Worm (Caenorhabditis elegans) whole organism, young adult: Measurements from ENCODE around the gene C06A12.3.

Experiments
- F52B5.7 ChIP-seq: sonication (generic microtip); optimal IDR thresholded peaks from 2 replicates; lab custom pipeline; 2016; ENCODE audit warnings: mild to moderate bottlenecking, missing genetic modification characterization, missing compliant biosample characterization
- F55B11.4 ChIP-seq: sonication (generic microtip); optimal IDR thresholded peaks from 2 replicates; lab custom pipeline; 2016; ENCODE audit warnings: missing compliant biosample characterization, missing genetic modification characterization, borderline replicate concordance; ENCODE audit not compliant: insufficient read depth
- pha-4 ChIP-seq: fragments of 150-350 bp; sonication (generic microtip); optimal IDR thresholded peaks from 2 replicates; lab custom pipeline; 2014; ENCODE audit warnings: missing biosample characterization, missing genetic modification reagents, missing genetic modification characterization
- unc-130 ChIP-seq: sonication (generic microtip); optimal IDR thresholded peaks from 2 replicates; lab custom pipeline; 2016; ENCODE audit warnings: missing genetic modification reagents, missing genetic modification characterization, missing compliant biosample characterization
- unc-62 ChIP-seq: fragments of 150-350 bp; optimal IDR thresholded peaks from 2 replicates; lab custom pipeline; 2014; ENCODE audit warnings: missing biosample characterization, missing genetic modification reagents, missing genetic modification characterization

- no peak for TF ChIP-seq unc-130 (GFP tag; lab: Kevin White, UChicago)
- no peak for TF ChIP-seq pha-4 (tag; lab: Kevin White, UChicago)
- TF ChIP-seq F52B5.7 (tag; lab: Kevin White, UChicago), result no peak
- no peak for TF ChIP-seq F55B11.4 (tag; lab: Kevin White, UChicago)
- TF ChIP-seq unc-62 (GFP tag; lab: Kevin White, UChicago), result no peak
Measured at ce11 chrIV:17407491-17407890, 20.0 kb upstream of the C06A12.3 start, which contains the start of gene T02D1.9.
